Fruit fly (Drosophila melanogaster) whole organism, embryonic: ENCODE data around the gene Edg91.

ENCODE experiments used
- Awh ChIP-seq: fragments of 200-800 bp; sonication (Bioruptor generic); IDR thresholded peaks from 2 replicates; pipeline ENCODE4, ENCODE4 v1.3.6; 2022; ENCODE audit warnings: missing biosample characterization, missing genetic modification characterization
- CG10366 ChIP-seq: fragments of 200-800 bp; sonication (Bioruptor generic); IDR thresholded peaks from 2 replicates; pipeline ENCODE4 v1.3.6; 2022; ENCODE audit warnings: missing biosample characterization, missing genetic modification characterization
- CG10462 ChIP-seq: fragments of 200-800 bp; sonication (Bioruptor generic); optimal IDR thresholded peaks from 2 replicates; lab custom pipeline; 2016; ENCODE audit warnings: missing biosample characterization, missing genetic modification characterization
- CG10565 ChIP-seq: fragments of 200-800 bp; sonication (Bioruptor generic); optimal IDR thresholded peaks from 3 replicates; lab custom pipeline; 2016; ENCODE audit warnings: missing biosample characterization, mild to moderate bottlenecking, missing genetic modification characterization
- CG11398 ChIP-seq: fragments of 200-800 bp; sonication (Bioruptor generic); optimal IDR thresholded peaks from 2 replicates; lab custom pipeline; 2016; ENCODE audit warnings: missing biosample characterization, missing genetic modification characterization
- CG11696 ChIP-seq: fragments of 200-800 bp; sonication (Bioruptor generic); IDR thresholded peaks from 2 replicates; pipeline ENCODE4 v1.3.6; 2022; ENCODE audit warnings: missing biosample characterization, missing genetic modification characterization
- CG12769 ChIP-seq: fragments of 200-800 bp; sonication (Bioruptor generic); optimal IDR thresholded peaks from 2 replicates; lab custom pipeline; 2019; ENCODE audit warnings: missing biosample characterization, mild to moderate bottlenecking, missing genetic modification characterization, moderate library complexity
- CG13894 ChIP-seq: fragments of 200-800 bp; sonication (Bioruptor generic); optimal IDR thresholded peaks from 3 replicates; lab custom pipeline; 2018; ENCODE audit warnings: missing biosample characterization, mild to moderate bottlenecking, missing genetic modification characterization, moderate library complexity
- CG15601 ChIP-seq: fragments of 200-800 bp; sonication (Bioruptor generic); optimal IDR thresholded peaks from 3 replicates; lab custom pipeline; 2019; ENCODE audit warnings: missing biosample characterization, mild to moderate bottlenecking, missing genetic modification characterization, moderate library complexity
- CG17361 ChIP-seq: fragments of 200-800 bp; sonication (Bioruptor generic); IDR thresholded peaks from 3 replicates; pipeline ENCODE4 v1.3.6; 2022; ENCODE audit warnings: missing biosample characterization, missing genetic modification characterization
- CG18262 ChIP-seq: fragments of 200-800 bp; optimal IDR thresholded peaks from 3 replicates; lab custom pipeline; 2019; ENCODE audit warnings: missing biosample characterization, mild to moderate bottlenecking, missing genetic modification characterization, moderate library complexity
- CG2199 ChIP-seq: fragments of 200-800 bp; sonication (Bioruptor generic); IDR thresholded peaks from 3 replicates; pipeline ENCODE4 v1.3.6; 2022; ENCODE audit warnings: missing biosample characterization, missing genetic modification characterization
- CG2678 ChIP-seq: fragments of 200-800 bp; sonication (Bioruptor generic); optimal IDR thresholded peaks from 3 replicates; lab custom pipeline; 2019; ENCODE audit warnings: missing biosample characterization, mild to moderate bottlenecking, missing genetic modification characterization, moderate library complexity
- CG31224 ChIP-seq: fragments of 200-800 bp; sonication (Bioruptor generic); IDR thresholded peaks from 2 replicates; pipeline ENCODE4 v1.3.6; 2022; ENCODE audit warnings: missing biosample characterization, missing genetic modification characterization
- CG33213 ChIP-seq: fragments of 200-800 bp; sonication (Bioruptor generic); optimal IDR thresholded peaks from 3 replicates; lab custom pipeline; 2016; ENCODE audit warnings: missing biosample characterization, missing genetic modification characterization
- CG33557 ChIP-seq: fragments of 200-800 bp; sonication (Bioruptor generic); optimal IDR thresholded peaks from 2 replicates; lab custom pipeline; 2019; ENCODE audit warnings: missing biosample characterization, mild to moderate bottlenecking, missing genetic modification characterization, moderate library complexity
- CG5180 ChIP-seq: fragments of 200-800 bp; sonication (Bioruptor generic); optimal IDR thresholded peaks from 3 replicates; lab custom pipeline; 2017; ENCODE audit warnings: missing biosample characterization, missing genetic modification characterization, mild to moderate bottlenecking, moderate library complexity, missing genetic modification reagents
- CG6175 ChIP-seq: fragments of 200-800 bp; sonication (Bioruptor generic); IDR thresholded peaks from 3 replicates; pipeline ENCODE4 v1.3.6; 2022; ENCODE audit warnings: missing biosample characterization, missing genetic modification characterization
- CG6683 ChIP-seq: fragments of 200-800 bp; sonication (Bioruptor generic); optimal IDR thresholded peaks from 2 replicates; lab custom pipeline; 2017; ENCODE audit warnings: missing biosample characterization, mild to moderate bottlenecking, missing genetic modification characterization, missing genetic modification reagents
- CG7357 ChIP-seq: fragments of 200-800 bp; sonication (Bioruptor generic); IDR thresholded peaks from 3 replicates; pipeline ENCODE4 v1.3.6; 2022; ENCODE audit warnings: missing biosample characterization, missing genetic modification characterization
- CG7556 ChIP-seq: fragments of 200-800 bp; sonication (Bioruptor generic); optimal IDR thresholded peaks from 2 replicates; lab custom pipeline; 2017; ENCODE audit warnings: missing biosample characterization, mild to moderate bottlenecking, missing genetic modification characterization
- CG8388 ChIP-seq: fragments of 200-800 bp; sonication (Bioruptor generic); optimal IDR thresholded peaks from 2 replicates; lab custom pipeline; 2019; ENCODE audit warnings: missing biosample characterization, mild to moderate bottlenecking, missing genetic modification characterization, moderate library complexity
- Dbx ChIP-seq: fragments of 200-800 bp; sonication (Bioruptor generic); IDR thresholded peaks from 3 replicates; pipeline ENCODE4 v1.3.6; 2022; ENCODE audit warnings: missing biosample characterization, missing genetic modification characterization
- Dek ChIP-seq: fragments of 200-800 bp; sonication (Bioruptor generic); optimal IDR thresholded peaks from 3 replicates; lab custom pipeline; 2019; ENCODE audit warnings: missing biosample characterization, mild to moderate bottlenecking, missing genetic modification characterization, moderate library complexity
- Drgx ChIP-seq: fragments of 200-800 bp; sonication (Bioruptor generic); IDR thresholded peaks from 2 replicates; pipeline ENCODE4 v1.3.6; 2022; ENCODE audit warnings: missing biosample characterization, missing genetic modification characterization
- GATAe ChIP-seq: fragments of 200-800 bp; sonication (Bioruptor generic); conservative IDR thresholded peaks from 2 replicates; pipeline ENCODE4 v1.3.6; 2022; ENCODE audit warnings: missing biosample characterization, missing genetic modification characterization
- HLH4C ChIP-seq: fragments of 200-800 bp; sonication (Bioruptor generic); IDR thresholded peaks from 3 replicates; pipeline ENCODE4 v1.3.6; 2022; ENCODE audit warnings: missing biosample characterization, missing genetic modification characterization; ENCODE audit not compliant: partially characterized antibody
- HLHmδ ChIP-seq: fragments of 200-800 bp; sonication (Bioruptor generic); optimal IDR thresholded peaks from 2 replicates; lab custom pipeline; 2018; ENCODE audit warnings: missing biosample characterization, mild to moderate bottlenecking, missing genetic modification characterization, moderate library complexity
- Oli ChIP-seq: fragments of 200-800 bp; sonication (Bioruptor generic); optimal IDR thresholded peaks from 2 replicates; lab custom pipeline; 2018; ENCODE audit warnings: missing biosample characterization, mild to moderate bottlenecking, missing genetic modification characterization, moderate library complexity
- Stat92E ChIP-seq, 3 experiments: fragments of >200 bp in 2 of 3; fragments of 200-800 bp in 1 of 3; sonication (Bioruptor generic) in 1 of 3; optimal IDR thresholded peaks; 2 replicates each; lab custom pipeline; 2017 to 2019; ENCODE audit warnings: missing biosample characterization in 3 of 3, missing genetic modification characterization in 3 of 3, mild to moderate bottlenecking in 1 of 3, moderate library complexity in 1 of 3
- amos ChIP-seq: fragments of 200-800 bp; sonication (Bioruptor generic); IDR thresholded peaks from 2 replicates; pipeline ENCODE4 v1.3.6; 2022; ENCODE audit warnings: missing biosample characterization, missing genetic modification characterization; ENCODE audit not compliant: partially characterized antibody
- bbx ChIP-seq: fragments of 200-800 bp; sonication (Bioruptor generic); IDR thresholded peaks from 2 replicates; pipeline ENCODE4 v1.3.6; 2022; ENCODE audit warnings: missing biosample characterization, missing genetic modification characterization; ENCODE audit not compliant: partially characterized antibody
- bigmax ChIP-seq: fragments of 200-800 bp; sonication (Bioruptor generic); optimal IDR thresholded peaks from 2 replicates; lab custom pipeline; 2018; ENCODE audit warnings: missing biosample characterization, mild to moderate bottlenecking, missing genetic modification characterization
- bowl ChIP-seq: fragments of 200-800 bp; sonication (Bioruptor generic); IDR thresholded peaks from 2 replicates; pipeline ENCODE4 v1.3.6; 2022; ENCODE audit warnings: missing biosample characterization, missing genetic modification characterization
- chinmo ChIP-seq: fragments of 200-800 bp; sonication (Bioruptor generic); IDR thresholded peaks from 4 replicates; pipeline ENCODE4 v1.3.6; 2022; ENCODE audit warnings: missing biosample characterization, missing genetic modification characterization; ENCODE audit not compliant: partially characterized antibody
- emc ChIP-seq: fragments of 200-800 bp; sonication (Bioruptor generic); optimal IDR thresholded peaks from 2 replicates; lab custom pipeline; 2016; ENCODE audit warnings: missing biosample characterization, missing genetic modification characterization
- gcm2 ChIP-seq: fragments of 200-800 bp; sonication (Bioruptor generic); optimal IDR thresholded peaks from 2 replicates; lab custom pipeline; 2016; ENCODE audit warnings: missing biosample characterization, missing genetic modification characterization
- hkb ChIP-seq, 2 experiments: fragments of 200-800 bp in 1 of 2; fragments of >200 bp in 1 of 2; sonication (Bioruptor generic) in 1 of 2; IDR thresholded peaks in 1 of 2; optimal IDR thresholded peaks in 1 of 2; 2 replicates each; pipeline versions ENCODE4 v1.3.6 to Lab custom; 2017 to 2022; ENCODE audit warnings: missing biosample characterization in 1 of 2, missing genetic modification characterization in 1 of 2
- klu ChIP-seq: fragments of 200-800 bp; sonication (Bioruptor generic); IDR thresholded peaks from 2 replicates; pipeline ENCODE4 v1.3.6; 2022; ENCODE audit warnings: missing biosample characterization, missing genetic modification characterization
- nau ChIP-seq: fragments of 200-800 bp; sonication (Bioruptor generic); optimal IDR thresholded peaks from 3 replicates; lab custom pipeline; 2017; ENCODE audit warnings: missing biosample characterization, mild to moderate bottlenecking, missing genetic modification characterization, missing genetic modification reagents
- nerfin-1 ChIP-seq: fragments of 200-800 bp; sonication (Bioruptor generic); optimal IDR thresholded peaks from 3 replicates; lab custom pipeline; 2019; ENCODE audit warnings: missing biosample characterization, mild to moderate bottlenecking, missing genetic modification characterization, moderate library complexity
- otp ChIP-seq: fragments of 200-800 bp; sonication (Bioruptor generic); IDR thresholded peaks from 3 replicates; pipeline ENCODE4, ENCODE4 v1.3.6; 2022; ENCODE audit warnings: missing biosample characterization, missing genetic modification characterization
- pros ChIP-seq: fragments of 200-800 bp; sonication (Bioruptor generic); optimal IDR thresholded peaks from 3 replicates; lab custom pipeline; 2019; ENCODE audit warnings: missing biosample characterization, mild to moderate bottlenecking, missing genetic modification characterization, moderate library complexity
- ranshi ChIP-seq: fragments of 200-800 bp; sonication (Bioruptor generic); IDR thresholded peaks from 2 replicates; pipeline ENCODE4 v1.3.6; 2022; ENCODE audit warnings: missing biosample characterization, missing genetic modification characterization
- seq ChIP-seq: fragments of 200-800 bp; sonication (Bioruptor generic); IDR thresholded peaks from 2 replicates; pipeline ENCODE4 v1.3.6; 2022; ENCODE audit warnings: missing biosample characterization, missing genetic modification characterization
- sim ChIP-seq: fragments of 200-800 bp; sonication (Bioruptor generic); IDR thresholded peaks from 2 replicates; pipeline ENCODE4 v1.3.6; 2022; ENCODE audit warnings: missing biosample characterization, missing genetic modification characterization
- stwl ChIP-seq: fragments of 200-800 bp; sonication (Bioruptor generic); optimal IDR thresholded peaks from 3 replicates; lab custom pipeline; 2018; ENCODE audit warnings: missing biosample characterization, mild to moderate bottlenecking, missing genetic modification characterization, moderate library complexity
- tna ChIP-seq: fragments of 200-800 bp; sonication (Bioruptor generic); IDR thresholded peaks from 2 replicates; pipeline ENCODE4 v1.3.6; 2022; ENCODE audit warnings: missing biosample characterization, missing genetic modification characterization; ENCODE audit not compliant: partially characterized antibody
- vvl ChIP-seq: fragments of 200-800 bp; sonication (Bioruptor generic); IDR thresholded peaks from 2 replicates; pipeline ENCODE4 v1.3.6; 2022; ENCODE audit warnings: missing biosample characterization, missing genetic modification characterization

Gene Edg91

DNA sequence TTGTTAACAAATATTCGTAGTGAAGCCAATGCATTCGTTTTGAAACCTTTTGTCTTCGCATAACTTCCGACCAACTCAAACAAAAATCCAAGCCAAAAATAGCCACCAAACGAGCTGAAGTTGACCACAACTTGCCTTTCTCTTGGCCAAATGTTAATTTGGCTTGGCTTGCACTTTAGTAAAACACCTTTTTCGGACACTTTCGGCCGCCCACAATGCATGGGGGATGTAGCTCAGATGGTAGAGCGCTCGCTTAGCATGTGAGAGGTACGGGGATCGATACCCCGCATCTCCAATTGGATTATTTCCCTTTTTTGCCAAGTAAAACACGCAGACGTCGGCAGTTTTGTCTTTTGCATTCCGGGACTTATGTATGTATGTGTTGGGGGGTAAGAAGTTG lies 45.6 kb upstream of the Edg91 start (continued):
- TF ChIP-seq HLH4C (GFP tag; lab: Robert Waterston, UW) (0 out of 3 replicates have a peak, but pooled peaks have one; percentile 48), CG10462 (GFP tag; lab: Kevin White, UChicago) (no peak), CG10565 (no peak), CG33557 (no peak)

- TF ChIP-seq CG2199 (GFP tag; lab: Robert Waterston, UW), result 0 out of 3 replicates have a peak, but pooled peaks have one; percentile 76
- TF ChIP-seq CG8388 (GFP tag; lab: Kevin White, UChicago), result peak; percentile 48
- TF ChIP-seq CG6683 (GFP tag; lab: Kevin White, UChicago), result no peak
- no peak for TF ChIP-seq Awh (GFP tag; lab: Robert Waterston, UW)
- no peak for TF ChIP-seq bbx (GFP tag; lab: Robert Waterston, UW)
- TF ChIP-seq hkb (optimal IDR thresholded peaks at IDR 0.05; lab: Kevin White, UChicago), result no peak
- peak; percentile 38 for TF ChIP-seq hkb (GFP tag; IDR thresholded peaks at IDR 0.05; lab: Robert Waterston, UW)
- TF ChIP-seq ranshi (GFP tag; lab: Robert Waterston, UW), result peak; percentile 16; the same call in 1 of the 2 replicates
- peak; percentile 77 for TF ChIP-seq sim (GFP tag; lab: Robert Waterston, UW)
- TF ChIP-seq nau (GFP tag; lab: Kevin White, UChicago), result peak; percentile 15
- no peak for TF ChIP-seq tna (GFP tag; lab: Robert Waterston, UW)
- no peak for TF ChIP-seq CG11398 (GFP tag; lab: Kevin White, UChicago)
- TF ChIP-seq vvl (GFP tag; lab: Robert Waterston, UW), result 0 out of 2 replicates have a peak, but pooled peaks have one; percentile 20
- no peak for TF ChIP-seq Dbx
- no peak for TF ChIP-seq CG5180 (GFP tag; lab: Kevin White, UChicago)
- TF ChIP-seq Dek (tag; lab: Kevin White, UChicago), result no peak
- TF ChIP-seq emc (GFP tag; lab: Kevin White, UChicago), result no peak
- no peak for TF ChIP-seq chinmo (GFP tag; lab: Robert Waterston, UW)
- no peak for TF ChIP-seq bowl (GFP tag; lab: Robert Waterston, UW)
- no peak for TF ChIP-seq CG15601 (tag; lab: Kevin White, UChicago)
- TF ChIP-seq CG10366 (GFP tag; lab: Robert Waterston, UW), result no peak
- TF ChIP-seq CG33213 (GFP tag; lab: Kevin White, UChicago), result no peak
- no peak for TF ChIP-seq Drgx (GFP tag; lab: Robert Waterston, UW)
- TF ChIP-seq nerfin-1 (tag; lab: Kevin White, UChicago), result peak; percentile 43
- no peak for TF ChIP-seq CG2678 (tag; lab: Kevin White, UChicago)
- no peak for TF ChIP-seq CG13894
- TF ChIP-seq CG18262, result peak; percentile 5
- no peak for TF ChIP-seq CG7357
- no peak for TF ChIP-seq bigmax (GFP tag; lab: Kevin White, UChicago)
- no peak for TF ChIP-seq seq (GFP tag; lab: Robert Waterston, UW)
- TF ChIP-seq pros (GFP tag; lab: Kevin White, UChicago), result no peak
- TF ChIP-seq klu (GFP tag; lab: Robert Waterston, UW), result no peak
- TF ChIP-seq otp (GFP tag; lab: Robert Waterston, UW), result no peak
- TF ChIP-seq CG17361 (GFP tag; lab: Robert Waterston, UW), result no peak
- no peak for TF ChIP-seq CG31224 (GFP tag; lab: Robert Waterston, UW)
- no peak for TF ChIP-seq Stat92E (GFP tag; optimal IDR thresholded peaks at IDR 0.05; lab: Kevin White, UChicago)
- TF ChIP-seq CG6175, result no peak
- TF ChIP-seq gcm2 (GFP tag; lab: Kevin White, UChicago), result no peak
- no peak for TF ChIP-seq CG12769 (tag; lab: Kevin White, UChicago)
- TF ChIP-seq CG7556 (GFP tag; lab: Kevin White, UChicago), result no peak
- TF ChIP-seq CG11696 (GFP tag; lab: Robert Waterston, UW), result no peak
- TF ChIP-seq Oli, result peak; percentile 5
- no peak for TF ChIP-seq amos (GFP tag; lab: Robert Waterston, UW)
- peak; percentile 69 for TF ChIP-seq stwl (tag; lab: Kevin White, UChicago)
- TF ChIP-seq HLHmδ (GFP tag; lab: Kevin White, UChicago), result peak; percentile 88
- TF ChIP-seq GATAe (GFP tag; lab: Robert Waterston, UW), result no peak
Measured at dm6 chr3R:17655040-17655439, 43.7 kb upstream of the Edg91 start.
